Worm (Caenorhabditis elegans) whole organism, L3 larva: ENCODE results near the gene C12D8.20.

Experiments
- R02D3.7 ChIP-seq: fragments of 150-350 bp; optimal IDR thresholded peaks from 2 replicates; lab custom pipeline; 2014; ENCODE audit warnings: missing biosample characterization, missing genetic modification characterization
- ZK546.5 ChIP-seq: sonication (generic microtip); optimal IDR thresholded peaks from 2 replicates; lab custom pipeline; 2017; ENCODE audit warnings: missing biosample characterization, missing genetic modification characterization
- aly-2 ChIP-seq: fragments of 150-350 bp; optimal IDR thresholded peaks from 2 replicates; lab custom pipeline; 2014; ENCODE audit warnings: missing biosample characterization, missing genetic modification characterization
- ama-1 ChIP-seq: fragments of 150-350 bp; optimal IDR thresholded peaks from 2 replicates; lab custom pipeline; 2018
- ceh-16 ChIP-seq: sonication (generic microtip); optimal IDR thresholded peaks from 2 replicates; lab custom pipeline; 2017; ENCODE audit warnings: missing biosample characterization, missing genetic modification characterization
- ceh-28 ChIP-seq: fragments of 150-350 bp; optimal IDR thresholded peaks from 2 replicates; lab custom pipeline; 2014; ENCODE audit warnings: missing biosample characterization, missing genetic modification reagents, missing genetic modification characterization
- ceh-82 ChIP-seq: fragments of 150-350 bp; optimal IDR thresholded peaks from 2 replicates; lab custom pipeline; 2014; ENCODE audit warnings: missing biosample characterization, missing genetic modification characterization
- ceh-9 ChIP-seq: sonication (generic microtip); optimal IDR thresholded peaks from 2 replicates; lab custom pipeline; 2018; ENCODE audit warnings: missing biosample characterization, missing genetic modification characterization
- daf-12 ChIP-seq: fragments of 150-350 bp; optimal IDR thresholded peaks from 2 replicates; lab custom pipeline; 2014; ENCODE audit warnings: missing biosample characterization, missing genetic modification reagents, missing genetic modification characterization
- egl-27 ChIP-seq: sonication (generic microtip); optimal IDR thresholded peaks from 4 replicates; lab custom pipeline; 2017; ENCODE audit warnings: missing biosample characterization, missing genetic modification reagents, missing genetic modification characterization
- egl-5 ChIP-seq: fragments of 150-350 bp; optimal IDR thresholded peaks from 2 replicates; lab custom pipeline; 2017; ENCODE audit warnings: missing biosample characterization, missing genetic modification reagents, missing genetic modification characterization, inconsistent platforms
- elt-1 ChIP-seq: fragments of 150-350 bp; optimal IDR thresholded peaks from 2 replicates; lab custom pipeline; 2014; ENCODE audit warnings: missing biosample characterization, missing genetic modification characterization
- elt-2 ChIP-seq: sonication (generic microtip); optimal IDR thresholded peaks from 2 replicates; lab custom pipeline; 2016; ENCODE audit warnings: missing genetic modification reagents, mild to moderate bottlenecking, missing genetic modification characterization, missing compliant biosample characterization
- elt-3 ChIP-seq, 3 experiments: fragments of 150-350 bp in 1 of 3; sonication (generic microtip) in 2 of 3; optimal IDR thresholded peaks; 2 replicates in 2 of 3; 4 replicates in 1 of 3; lab custom pipeline; 2014 to 2017; ENCODE audit warnings: missing biosample characterization in 3 of 3, missing genetic modification characterization in 3 of 3
- eor-1 ChIP-seq, 2 experiments: fragments of 150-350 bp; optimal IDR thresholded peaks; 2 replicates each; lab custom pipeline; 2014 to 2018; ENCODE audit warnings: missing biosample characterization in 2 of 2, missing genetic modification characterization in 2 of 2
- fkh-10 ChIP-seq: sonication (generic microtip); optimal IDR thresholded peaks from 2 replicates; lab custom pipeline; 2017; ENCODE audit warnings: missing biosample characterization, missing genetic modification reagents, missing genetic modification characterization
- fkh-2 ChIP-seq: fragments of 150-350 bp; optimal IDR thresholded peaks from 2 replicates; lab custom pipeline; 2014; ENCODE audit warnings: missing biosample characterization, missing genetic modification reagents, missing genetic modification characterization
- fos-1 ChIP-seq: fragments of 150-350 bp; optimal IDR thresholded peaks from 2 replicates; lab custom pipeline; 2014; ENCODE audit warnings: missing biosample characterization, missing genetic modification characterization
- hmg-11 ChIP-seq: sonication (generic microtip); optimal IDR thresholded peaks from 2 replicates; lab custom pipeline; 2016; ENCODE audit warnings: missing genetic modification characterization, missing compliant biosample characterization
- jun-1 ChIP-seq: fragments of 150-350 bp; optimal IDR thresholded peaks from 2 replicates; lab custom pipeline; 2014; ENCODE audit warnings: missing biosample characterization, missing genetic modification reagents, missing genetic modification characterization
- lin-15B ChIP-seq: fragments of 150-350 bp; optimal IDR thresholded peaks from 2 replicates; lab custom pipeline; 2014; ENCODE audit warnings: missing biosample characterization, missing genetic modification characterization
- lin-39 ChIP-seq: fragments of 150-350 bp; optimal IDR thresholded peaks from 2 replicates; lab custom pipeline; 2018; ENCODE audit warnings: missing biosample characterization, missing genetic modification reagents, missing genetic modification characterization
- lsy-12 ChIP-seq: sonication (generic microtip); optimal IDR thresholded peaks from 2 replicates; lab custom pipeline; 2016; ENCODE audit warnings: mild to moderate bottlenecking, missing genetic modification characterization, missing compliant biosample characterization
- mdl-1 ChIP-seq: fragments of 150-350 bp; optimal IDR thresholded peaks from 2 replicates; lab custom pipeline; 2014; ENCODE audit warnings: missing biosample characterization, missing genetic modification characterization
- mml-1 ChIP-seq: fragments of 150-350 bp; sonication (generic microtip); optimal IDR thresholded peaks from 3 replicates; lab custom pipeline; 2014; ENCODE audit warnings: missing biosample characterization, missing genetic modification characterization
- nfya-1 ChIP-seq: sonication (generic microtip); optimal IDR thresholded peaks from 2 replicates; lab custom pipeline; 2017; ENCODE audit warnings: missing genetic modification characterization, mild to moderate bottlenecking, missing compliant biosample characterization, antibody characterized with exemption, moderate library complexity; ENCODE audit not compliant: insufficient read depth
- nhr-11 ChIP-seq: fragments of 150-350 bp; optimal IDR thresholded peaks from 2 replicates; lab custom pipeline; 2014; ENCODE audit warnings: missing biosample characterization, missing genetic modification characterization
- nhr-12 ChIP-seq: fragments of 150-350 bp; optimal IDR thresholded peaks from 2 replicates; lab custom pipeline; 2014; ENCODE audit warnings: missing biosample characterization, missing genetic modification characterization
- nhr-23 ChIP-seq: fragments of 150-350 bp; optimal IDR thresholded peaks from 2 replicates; lab custom pipeline; 2014; ENCODE audit warnings: missing biosample characterization, missing genetic modification reagents, missing genetic modification characterization
- nhr-237 ChIP-seq: fragments of 150-350 bp; optimal IDR thresholded peaks from 2 replicates; lab custom pipeline; 2014; ENCODE audit warnings: missing biosample characterization, missing genetic modification characterization
- nhr-25 ChIP-seq: sonication (generic microtip); optimal IDR thresholded peaks from 2 replicates; lab custom pipeline; 2017; ENCODE audit warnings: missing biosample characterization, missing genetic modification characterization
- nhr-28 ChIP-seq: fragments of 150-350 bp; optimal IDR thresholded peaks from 2 replicates; lab custom pipeline; 2014; ENCODE audit warnings: missing biosample characterization, missing genetic modification characterization
- nhr-43 ChIP-seq: sonication (generic microtip); optimal IDR thresholded peaks from 2 replicates; lab custom pipeline; 2016; ENCODE audit warnings: mild to moderate bottlenecking, missing genetic modification characterization, missing compliant biosample characterization; ENCODE audit not compliant: poor library complexity, severe bottlenecking
- nhr-67 ChIP-seq: fragments of 150-350 bp; optimal IDR thresholded peaks from 2 replicates; lab custom pipeline; 2014; ENCODE audit warnings: missing biosample characterization, missing genetic modification characterization
- nhr-76 ChIP-seq: fragments of 150-350 bp; sonication (generic microtip); optimal IDR thresholded peaks from 5 replicates; lab custom pipeline; 2014; ENCODE audit warnings: missing biosample characterization, missing genetic modification characterization
- nhr-77 ChIP-seq: fragments of 150-350 bp; optimal IDR thresholded peaks from 2 replicates; lab custom pipeline; 2014; ENCODE audit warnings: missing biosample characterization, missing genetic modification characterization
- pha-4 ChIP-seq: fragments of 150-350 bp; optimal IDR thresholded peaks from 2 replicates; lab custom pipeline; 2014; ENCODE audit warnings: missing biosample characterization, missing genetic modification reagents, missing genetic modification characterization
- pqm-1 ChIP-seq: fragments of 150-350 bp; optimal IDR thresholded peaks from 2 replicates; lab custom pipeline; 2017; ENCODE audit warnings: missing biosample characterization, missing genetic modification characterization, inconsistent platforms
- sea-2 ChIP-seq: fragments of 150-350 bp; sonication (generic microtip); optimal IDR thresholded peaks from 4 replicates; lab custom pipeline; 2014; ENCODE audit warnings: missing biosample characterization, missing genetic modification reagents, missing genetic modification characterization
- skn-1 ChIP-seq: fragments of 150-350 bp; optimal IDR thresholded peaks from 2 replicates; lab custom pipeline; 2014; ENCODE audit warnings: missing biosample characterization, missing genetic modification characterization
- snpc-4 ChIP-seq: fragments of 150-350 bp; optimal IDR thresholded peaks from 2 replicates; lab custom pipeline; 2014; ENCODE audit warnings: missing biosample characterization, missing genetic modification characterization
- tbx-2 ChIP-seq: sonication (generic microtip); optimal IDR thresholded peaks from 2 replicates; lab custom pipeline; 2016; ENCODE audit warnings: mild to moderate bottlenecking, missing genetic modification characterization, missing compliant biosample characterization
- unc-39 ChIP-seq: sonication (generic microtip); optimal IDR thresholded peaks from 4 replicates; lab custom pipeline; 2017; ENCODE audit warnings: missing biosample characterization, missing genetic modification characterization
- unc-62 ChIP-seq: fragments of 150-350 bp; sonication (generic microtip); optimal IDR thresholded peaks from 4 replicates; lab custom pipeline; 2014; ENCODE audit warnings: missing biosample characterization, missing genetic modification reagents, missing genetic modification characterization
- zag-1 ChIP-seq: fragments of 150-350 bp; optimal IDR thresholded peaks from 2 replicates; lab custom pipeline; 2014; ENCODE audit warnings: missing biosample characterization, missing genetic modification characterization
- ztf-11 ChIP-seq: fragments of 150-350 bp; optimal IDR thresholded peaks from 2 replicates; lab custom pipeline; 2014; ENCODE audit warnings: missing biosample characterization, missing genetic modification characterization
- ztf-4 ChIP-seq: fragments of 150-350 bp; optimal IDR thresholded peaks from 2 replicates; lab custom pipeline; 2014; ENCODE audit warnings: missing biosample characterization, missing genetic modification characterization

C12D8.20 gene

ce11 chrV:10204863-10205338 lies 17.2 kb upstream of the C12D8.20 start, which contains the start of the genes ZK856.19 and ZK856.11:
TSS of gene ZK856.19 (minus strand) at chrV:10204913.
TSS of gene ZK856.11 (minus strand) at chrV:10204938.
- TF ChIP-seq egl-5 (tag; lab: Kevin White, UChicago): no peak
- TF ChIP-seq ceh-28 (tag; lab: Kevin White, UChicago): peak; percentile 33
- TF ChIP-seq pha-4: peak; percentile 88
- TF ChIP-seq nhr-67 (tag; lab: Kevin White, UChicago): no peak
- no peak for TF ChIP-seq skn-1 (tag; lab: Kevin White, UChicago)
- no peak for TF ChIP-seq ZK546.5 (tag; lab: Kevin White, UChicago)
- TF ChIP-seq eor-1 (tag; optimal IDR thresholded peaks at IDR 0.05; lab: Kevin White, UChicago): no peak
- peak; percentile 28 for TF ChIP-seq hmg-11 (tag; lab: Kevin White, UChicago)
- no peak for TF ChIP-seq elt-1
- TF ChIP-seq egl-27 (tag; lab: Kevin White, UChicago): no peak
- TF ChIP-seq unc-62 (GFP tag; lab: Kevin White, UChicago): no peak
- peak; percentile 43 for TF ChIP-seq elt-2 (tag; lab: Kevin White, UChicago)
- TF ChIP-seq pqm-1 (tag; lab: Kevin White, UChicago): peak; percentile 30
- TF ChIP-seq zag-1: no peak
- no peak for TF ChIP-seq unc-39 (tag; lab: Kevin White, UChicago)
- TF ChIP-seq ceh-9 (tag; lab: Kevin White, UChicago): no peak
- TF ChIP-seq lsy-12: peak; percentile 68
- TF ChIP-seq snpc-4 (tag; lab: Kevin White, UChicago): peak; percentile 60
- TF ChIP-seq ceh-16 (tag; lab: Kevin White, UChicago): no peak
- TF ChIP-seq fkh-10 (GFP tag; lab: Kevin White, UChicago): peak; percentile 28
- peak; percentile 68 for TF ChIP-seq nhr-23 (tag; lab: Kevin White, UChicago)
- TF ChIP-seq daf-12 (tag; lab: Kevin White, UChicago): no peak
- no peak for TF ChIP-seq nhr-237 (tag; lab: Kevin White, UChicago)
- TF ChIP-seq tbx-2: peak; percentile 29
- no peak for TF ChIP-seq fkh-2 (tag; lab: Kevin White, UChicago)
- TF ChIP-seq mdl-1 (tag; lab: Kevin White, UChicago): no peak
- no peak for TF ChIP-seq elt-3 (tag; optimal IDR thresholded peaks at IDR 0.05; lab: Kevin White, UChicago)
- no peak for TF ChIP-seq ztf-11 (tag; lab: Kevin White, UChicago)
- TF ChIP-seq fos-1 (tag; lab: Kevin White, UChicago): no peak
- no peak for TF ChIP-seq nhr-11
- TF ChIP-seq nfya-1 (tag; lab: Kevin White, UChicago): peak; percentile 61
- no peak for TF ChIP-seq mml-1
- TF ChIP-seq nhr-76 (tag; lab: Kevin White, UChicago): no peak
- TF ChIP-seq nhr-77: no peak
- TF ChIP-seq nhr-28 (tag; lab: Kevin White, UChicago): no peak
- TF ChIP-seq lin-39 (tag; lab: Kevin White, UChicago): no peak
- TF ChIP-seq R02D3.7 (tag; lab: Kevin White, UChicago): peak; percentile 86
- no peak for TF ChIP-seq sea-2 (GFP tag; lab: Kevin White, UChicago)
- TF ChIP-seq jun-1 (tag; lab: Kevin White, UChicago): peak; percentile 39
- TF ChIP-seq ztf-4: no peak
- TF ChIP-seq lin-15B: peak; percentile 92
- TF ChIP-seq nhr-12 (tag; lab: Kevin White, UChicago): no peak
- no peak for TF ChIP-seq nhr-25 (tag; lab: Kevin White, UChicago)
- no peak for TF ChIP-seq ama-1 (lab: Kevin White, UChicago)
- TF ChIP-seq aly-2 (tag; lab: Kevin White, UChicago): no peak
- no peak for TF ChIP-seq ceh-82 (tag; lab: Kevin White, UChicago)
- peak; percentile 59 for TF ChIP-seq nhr-43 (tag; lab: Kevin White, UChicago)
